Worm (Caenorhabditis elegans) whole organism, L4/young adult: ENCODE results near the gene hcf-1.

Source experiments
- W03F9.2 ChIP-seq: fragments of 150-350 bp; optimal IDR thresholded peaks from 2 replicates; lab custom pipeline; 2014; ENCODE audit warnings: missing biosample characterization, missing genetic modification characterization
- dao-5 ChIP-seq: sonication (generic microtip); optimal IDR thresholded peaks from 2 replicates; lab custom pipeline; 2016; ENCODE audit warnings: missing genotype, missing genetic modification characterization, moderate library complexity, missing compliant biosample characterization
- him-1 ChIP-seq: sonication (generic microtip); optimal IDR thresholded peaks from 2 replicates; lab custom pipeline; 2016; ENCODE audit warnings: missing genotype, missing genetic modification reagents, missing genetic modification characterization, missing compliant biosample characterization

DNA sequence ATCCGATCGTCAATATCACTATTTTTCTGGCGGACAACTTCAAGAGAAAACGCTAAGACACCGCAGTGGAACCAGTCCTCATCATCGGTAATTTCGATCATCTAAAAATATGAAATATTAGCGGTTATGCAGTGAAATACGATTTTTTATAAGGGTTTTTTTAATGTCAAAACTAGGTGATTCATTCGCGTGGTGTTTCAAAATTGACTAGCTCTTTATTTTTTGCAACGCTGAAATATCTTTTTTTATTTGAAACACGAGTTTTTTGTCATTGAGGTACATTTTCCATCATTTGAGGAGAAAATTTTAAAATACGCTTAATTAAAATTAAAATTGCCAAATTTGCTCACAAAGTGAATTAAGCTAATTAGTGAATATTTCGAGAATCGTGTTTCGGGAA, 14.5 kb downstream of the hcf-1 start, which contains the start of gene dsb-3:
- TF ChIP-seq dao-5 (tag; lab: Kevin White, UChicago) (no peak), W03F9.2 (tag; lab: Kevin White, UChicago) (no peak), him-1 (no peak)
